Fruit fly (Drosophila melanogaster): Measurements from ENCODE around the gene CG43349.

The CG43349 gene

DNA sequence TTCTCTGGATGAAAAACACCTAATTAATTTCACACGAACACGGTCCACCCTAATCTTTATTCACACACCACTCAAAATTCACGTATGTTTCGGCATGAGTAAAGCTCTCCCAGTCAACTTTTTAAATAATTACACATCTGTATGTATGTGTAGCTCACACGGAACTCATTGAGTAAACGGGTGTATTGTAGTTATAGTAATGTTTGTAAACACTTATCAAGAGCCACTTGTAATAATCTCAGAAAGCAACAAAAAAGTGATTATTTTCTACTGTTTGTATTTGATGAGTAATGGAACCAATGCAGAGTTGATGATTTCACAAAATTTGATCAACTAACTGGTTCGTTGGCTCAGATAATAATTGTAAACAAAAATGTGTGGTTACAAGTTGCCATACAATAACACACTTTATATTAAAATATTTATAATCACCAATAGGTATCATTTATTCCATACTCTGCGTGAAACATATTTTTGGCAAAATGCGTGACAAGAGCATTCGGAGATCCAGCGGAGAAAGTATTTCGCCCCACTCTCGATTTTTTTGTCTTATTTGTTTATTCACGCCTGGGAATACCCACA lies 18.0 kb downstream of the CG43349 start (continued):
- TF ChIP-seq sisA (GFP tag; IDR thresholded peaks at IDR 0.05): no peak
- peak; percentile 60 for TF ChIP-seq CG1603 (tag; optimal IDR thresholded peaks at IDR 0.05)
- TF ChIP-seq tx (GFP tag; optimal IDR thresholded peaks at IDR 0.05): no peak
- TF ChIP-seq CG4707 (GFP tag; optimal IDR thresholded peaks at IDR 0.05): no peak
- TF ChIP-seq fru (optimal IDR thresholded peaks at IDR 0.05): no peak
- TF ChIP-seq vfl (GFP tag; optimal IDR thresholded peaks at IDR 0.05): no peak
- no peak for TF ChIP-seq CG30020 (tag; optimal IDR thresholded peaks at IDR 0.05)
- no peak for TF ChIP-seq Dp (GFP tag; optimal IDR thresholded peaks at IDR 0.05)
- TF ChIP-seq sob (GFP tag; IDR thresholded peaks at IDR 0.05): no peak
- no peak for TF ChIP-seq maf-S (GFP tag; optimal IDR thresholded peaks at IDR 0.05)
- no peak for TF ChIP-seq pnt (GFP tag; optimal IDR thresholded peaks at IDR 0.05)
- no peak for TF ChIP-seq CG11247 (GFP tag; IDR thresholded peaks at IDR 0.05)
- peak; percentile 15 for TF ChIP-seq CG1602 (GFP tag; optimal IDR thresholded peaks at IDR 0.05)
- TF ChIP-seq CG7357 (GFP tag; IDR thresholded peaks at IDR 0.05): no peak
- TF ChIP-seq mirr (GFP tag; optimal IDR thresholded peaks at IDR 0.05): no peak
- TF ChIP-seq CoRest (tag; optimal IDR thresholded peaks at IDR 0.05): peak; percentile 27
- TF ChIP-seq CG1529 (GFP tag; optimal IDR thresholded peaks at IDR 0.05): no peak
- TF ChIP-seq sug (tag; optimal IDR thresholded peaks at IDR 0.05): peak; percentile 59
- peak; percentile 65 for TF ChIP-seq CG2120 (GFP tag; optimal IDR thresholded peaks at IDR 0.05)
- no peak for TF ChIP-seq CG1647 (GFP tag; optimal IDR thresholded peaks at IDR 0.05)
- no peak for TF ChIP-seq Hr39 (optimal IDR thresholded peaks at IDR 0.05)
- TF ChIP-seq Med (GFP tag): peak; percentile 44
- TF ChIP-seq CG34376 (GFP tag; optimal IDR thresholded peaks at IDR 0.05): no peak
- no peak for TF ChIP-seq pros (GFP tag; optimal IDR thresholded peaks at IDR 0.05)
- TF ChIP-seq Drgx (GFP tag; IDR thresholded peaks at IDR 0.05): no peak
- no peak for TF ChIP-seq CG10543 (GFP tag; optimal IDR thresholded peaks at IDR 0.05)
- no peak for TF ChIP-seq CG18764 (GFP tag; optimal IDR thresholded peaks at IDR 0.05)
- TF ChIP-seq Dek (tag; optimal IDR thresholded peaks at IDR 0.05): peak; percentile 5
- TF ChIP-seq slbo (GFP tag; IDR thresholded peaks at IDR 0.05): peak; percentile 73
- no peak for TF ChIP-seq Opbp (GFP tag; IDR thresholded peaks at IDR 0.05; ENCODE audit: partially characterized antibody)
- no peak for TF ChIP-seq Ets65A (GFP tag)
- no peak for TF ChIP-seq sens-2 (GFP tag; IDR thresholded peaks at IDR 0.05)
- TF ChIP-seq Optix (GFP tag; IDR thresholded peaks at IDR 0.05): 0 out of 3 replicates have a peak, but pooled peaks have one; percentile 38
- no peak for TF ChIP-seq her (GFP tag; optimal IDR thresholded peaks at IDR 0.05)
- peak; percentile 19 for TF ChIP-seq sd (tag; optimal IDR thresholded peaks at IDR 0.05)
- no peak for TF ChIP-seq corto (GFP tag; optimal IDR thresholded peaks at IDR 0.05)
- TF ChIP-seq sim (GFP tag; IDR thresholded peaks at IDR 0.05): no peak
- no peak for TF ChIP-seq gce (GFP tag; IDR thresholded peaks at IDR 0.05)
- TF ChIP-seq Sox100B (GFP tag; optimal IDR thresholded peaks at IDR 0.05): no peak
- TF ChIP-seq br (optimal IDR thresholded peaks at IDR 0.05): no peak
- TF ChIP-seq nerfin-1 (tag; optimal IDR thresholded peaks at IDR 0.05): no peak
- TF ChIP-seq CG32767 (GFP tag; IDR thresholded peaks at IDR 0.05): no peak
- no peak for TF ChIP-seq org-1 (GFP tag; optimal IDR thresholded peaks at IDR 0.05)
- no peak for TF ChIP-seq Meics (GFP tag; optimal IDR thresholded peaks at IDR 0.05)
- no peak for TF ChIP-seq Gsc (GFP tag; IDR thresholded peaks at IDR 0.05)
- TF ChIP-seq CG13287 (GFP tag; IDR thresholded peaks at IDR 0.05; ENCODE audit: partially characterized antibody): no peak
- TF ChIP-seq CG6813 (GFP tag; optimal IDR thresholded peaks at IDR 0.05): no peak
- peak; percentile 7 for TF ChIP-seq gcm (GFP tag; optimal IDR thresholded peaks at IDR 0.05)
- TF ChIP-seq prd (optimal IDR thresholded peaks at IDR 0.05): no peak
- TF ChIP-seq prd (GFP tag; IDR thresholded peaks at IDR 0.05): no peak
- TF ChIP-seq dmrt99B (tag; optimal IDR thresholded peaks at IDR 0.05): no peak
- TF ChIP-seq Fer2 (tag; optimal IDR thresholded peaks at IDR 0.05): no peak
- TF ChIP-seq CG6791 (GFP tag; IDR thresholded peaks at IDR 0.05; ENCODE audit: partially characterized antibody): no peak

Data from whole organism, embryonic.